Worm (Caenorhabditis elegans): Measurements from ENCODE around the gene swsn-6.

ce11 chrIV:5368860-5369259, 26.0 kb upstream of the swsn-6 start:
- TF ChIP-seq him-1 (tag; optimal IDR thresholded peaks at IDR 0.05) = no peak
- TF ChIP-seq dao-5 (tag; optimal IDR thresholded peaks at IDR 0.05) = no peak

All from whole organism, L4/young adult.